Fruit fly (Drosophila melanogaster) S2 (cell line): ENCODE data around the gene rudhira.
A peak's percentile ranks its signal among the peaks of the same experiment; 100 is the strongest.

Experiments used
- CG8478 ChIP-seq: fragments of >200 bp; optimal IDR thresholded peaks from 2 replicates; lab custom pipeline; 2018
- CTCF ChIP-seq, 2 experiments: fragments of >200 bp; optimal IDR thresholded peaks; 2 replicates each; lab custom pipeline; 2018

The rudhira gene

DNA sequence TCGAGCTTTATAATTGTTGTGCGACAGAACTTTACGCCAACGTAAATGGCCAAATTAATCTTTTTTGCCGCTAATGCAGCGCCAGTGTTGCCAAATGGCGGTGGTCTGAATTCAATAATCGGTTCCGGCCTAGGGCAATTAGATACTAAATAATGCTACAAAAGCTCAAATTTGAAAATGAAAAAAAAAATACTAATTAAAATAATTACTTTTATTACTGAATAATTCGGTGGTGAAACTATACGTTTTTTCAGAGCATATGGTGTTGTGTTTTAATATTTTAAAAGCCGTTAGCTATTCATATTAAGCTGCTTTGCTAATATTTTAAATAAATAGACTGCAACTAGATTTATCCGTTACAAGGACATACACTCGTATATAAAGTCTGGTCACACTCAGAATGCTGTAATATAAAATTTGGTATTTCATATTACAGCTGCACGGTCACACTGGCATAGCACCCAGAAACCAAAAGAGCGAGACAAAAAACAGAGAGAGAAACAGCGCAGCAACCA lies at the start of gene rudhira, which contains the start of gene CG1578:
rudhira (plus strand) TSS at position 465 of the 515 bp plus-strand sequence.
CG1578 (minus strand) TSS at position 118 of the 515 bp plus-strand sequence.
- TF ChIP-seq CG8478 (lab: Kevin White, UChicago) (no peak), CTCF (optimal IDR thresholded peaks at IDR 0.05; lab: Kevin White, UChicago) (no peak)

DNA sequence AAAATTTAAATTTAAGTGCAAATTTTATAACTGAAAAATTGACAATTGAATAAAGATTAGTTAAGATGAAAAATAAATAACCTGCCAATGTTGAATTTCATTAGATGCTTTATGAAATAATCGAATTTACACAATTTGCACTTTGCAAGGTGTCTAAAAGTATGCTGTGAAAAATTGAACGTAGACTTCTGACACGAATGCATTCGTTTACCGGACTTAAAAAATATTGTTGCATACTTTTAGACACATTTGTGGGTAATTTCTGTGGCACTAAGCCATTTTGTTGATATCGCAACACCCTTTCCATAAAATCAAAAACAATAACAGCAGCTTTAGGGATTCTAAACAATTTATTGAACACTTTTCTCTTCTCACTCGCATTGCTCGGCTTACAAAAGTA lies 47.3 kb upstream of the rudhira start:
- TF ChIP-seq CTCF (optimal IDR thresholded peaks at IDR 0.05; lab: Kevin White, UChicago): no peak
- no peak for TF ChIP-seq CG8478 (lab: Kevin White, UChicago)

DNA sequence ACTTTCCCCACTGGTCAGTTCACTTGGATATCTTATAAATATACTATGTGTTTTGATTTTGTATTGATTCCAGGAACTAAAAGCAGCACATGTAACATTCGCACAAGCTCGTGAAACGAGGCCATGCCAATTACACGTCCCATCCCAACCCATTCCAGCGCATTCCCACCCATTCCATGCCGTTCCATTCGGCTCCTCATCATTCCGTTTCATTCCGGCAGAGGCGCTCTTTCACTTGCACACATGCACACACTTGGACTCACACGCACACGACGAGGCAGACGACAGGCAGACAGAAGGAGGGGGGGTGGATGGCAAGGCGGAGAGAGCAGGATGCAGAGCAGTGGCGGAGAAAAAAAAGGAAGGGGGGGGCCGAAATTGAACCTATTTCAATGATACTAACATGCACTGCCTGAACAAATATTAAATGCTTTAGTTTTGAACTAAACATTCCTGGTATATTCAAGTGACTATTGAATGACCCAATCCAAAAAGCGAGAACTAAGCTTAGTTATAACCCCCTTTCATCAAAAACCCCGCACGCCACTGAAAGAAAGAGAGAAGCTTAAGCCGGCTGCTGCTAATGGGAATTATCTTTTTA lies 40.6 kb upstream of the rudhira start:
- TF ChIP-seq CTCF (optimal IDR thresholded peaks at IDR 0.05; lab: Kevin White, UChicago): no peak
- TF ChIP-seq CG8478 (lab: Kevin White, UChicago): no peak

DNA sequence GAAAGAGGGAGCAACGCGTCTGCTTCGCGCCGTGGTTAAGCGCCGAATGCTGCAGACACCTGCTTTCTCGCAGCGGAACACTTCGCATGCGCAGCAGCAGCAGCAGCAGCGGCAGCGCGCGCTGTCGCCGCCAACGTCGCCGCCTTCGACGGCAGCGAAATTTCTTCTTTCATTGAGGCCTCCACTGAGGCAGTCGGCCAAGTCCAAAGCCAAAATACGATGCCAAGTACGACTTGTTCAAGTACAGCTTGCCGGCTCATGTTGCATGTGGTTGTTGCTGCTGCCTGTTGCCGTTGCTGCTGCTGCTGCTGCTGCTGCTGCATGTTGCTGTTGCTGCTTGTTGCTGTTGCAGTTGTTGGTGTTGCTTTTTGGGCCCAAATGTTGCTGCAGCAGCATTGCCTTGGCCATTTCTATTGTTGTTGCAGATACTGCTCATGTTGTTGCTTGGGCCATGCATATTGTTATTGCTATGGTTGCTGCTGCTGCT lies 37.9 kb upstream of the rudhira start, which contains the start of gene dy:
dy (minus strand) TSS at position 51 of the 487 bp plus-strand sequence.
- no peak for TF ChIP-seq CG8478 (lab: Kevin White, UChicago)
- no peak for TF ChIP-seq CTCF (optimal IDR thresholded peaks at IDR 0.05; lab: Kevin White, UChicago)

DNA sequence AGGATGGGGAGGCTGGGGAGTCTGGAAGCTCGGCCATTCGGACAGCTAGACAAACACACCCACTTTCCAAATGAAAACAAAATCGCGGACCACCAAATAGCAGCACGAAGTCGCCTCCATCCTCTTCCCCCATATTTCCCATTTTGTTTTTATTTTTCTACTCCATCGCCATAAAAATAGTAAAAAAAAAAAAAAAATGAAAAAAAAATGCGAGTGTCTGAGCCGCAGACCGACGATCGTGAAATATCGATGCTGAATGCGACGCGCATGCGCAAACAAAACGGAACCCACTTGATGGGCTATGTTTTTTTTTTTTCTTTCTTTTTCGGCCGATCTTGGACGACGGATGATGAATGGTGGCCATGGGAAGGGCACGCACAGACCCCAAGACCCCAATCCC lies 31.7 kb upstream of the rudhira start:
- no peak for TF ChIP-seq CG8478 (lab: Kevin White, UChicago)

DNA sequence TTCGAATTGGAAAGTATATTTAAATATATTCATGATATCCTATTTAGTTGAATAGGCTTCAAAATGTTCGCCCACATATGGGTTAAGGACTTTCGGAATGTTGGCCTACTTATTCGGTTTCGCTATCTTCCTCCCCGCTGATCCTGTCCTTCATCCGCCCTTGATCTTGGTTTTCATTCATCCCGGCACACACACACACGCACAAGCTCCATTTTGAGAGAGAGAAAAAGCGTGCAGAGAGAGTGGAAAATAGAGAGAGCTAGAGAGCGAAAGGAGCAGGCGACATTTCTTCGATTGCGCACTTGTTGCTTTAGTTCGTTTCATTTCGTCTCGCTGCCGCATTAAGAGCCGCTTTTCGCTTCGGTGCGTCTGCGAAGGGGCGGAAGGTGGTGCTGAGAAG lies 29.6 kb upstream of the rudhira start, which contains the start of gene Karl:
Karl (plus strand) TSS at position 301 of the 400 bp plus-strand sequence.
- TF ChIP-seq CTCF (optimal IDR thresholded peaks at IDR 0.05; lab: Kevin White, UChicago): no peak
- no peak for TF ChIP-seq CG8478 (lab: Kevin White, UChicago)

DNA sequence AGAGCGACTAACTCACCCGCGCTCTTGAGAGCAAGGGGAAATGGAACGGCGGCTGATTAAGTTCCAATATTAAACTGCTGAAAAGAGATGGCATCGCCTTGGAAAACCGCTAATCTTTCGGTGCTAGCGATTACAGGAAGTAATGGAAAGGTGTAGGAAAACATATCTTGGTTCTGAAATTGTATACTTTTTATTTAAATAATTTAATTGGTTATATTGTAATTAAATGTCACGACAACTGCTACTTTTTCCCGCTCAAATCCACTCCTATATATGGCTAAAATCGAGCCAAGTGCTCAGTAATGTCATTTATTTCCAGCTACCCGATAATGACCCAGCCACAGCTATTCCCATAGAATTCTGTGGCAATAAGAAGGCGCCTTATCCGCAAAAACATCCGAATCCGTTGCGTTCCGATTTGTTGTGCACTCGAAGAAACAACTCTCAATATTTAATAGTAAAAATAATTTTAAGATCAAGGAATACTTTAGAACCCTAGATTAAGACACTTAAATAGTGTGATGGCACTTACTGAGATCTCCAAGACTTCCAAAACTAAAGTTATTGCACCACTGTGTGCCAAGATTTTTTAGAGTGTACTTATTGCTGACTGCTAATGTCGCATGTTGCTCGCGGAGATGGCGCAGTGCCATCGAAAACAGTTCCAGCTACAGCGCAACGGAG lies 28.4 kb upstream of the rudhira start:
- TF ChIP-seq CTCF (optimal IDR thresholded peaks at IDR 0.05; lab: Kevin White, UChicago): no peak
- no peak for TF ChIP-seq CG8478 (lab: Kevin White, UChicago)

DNA sequence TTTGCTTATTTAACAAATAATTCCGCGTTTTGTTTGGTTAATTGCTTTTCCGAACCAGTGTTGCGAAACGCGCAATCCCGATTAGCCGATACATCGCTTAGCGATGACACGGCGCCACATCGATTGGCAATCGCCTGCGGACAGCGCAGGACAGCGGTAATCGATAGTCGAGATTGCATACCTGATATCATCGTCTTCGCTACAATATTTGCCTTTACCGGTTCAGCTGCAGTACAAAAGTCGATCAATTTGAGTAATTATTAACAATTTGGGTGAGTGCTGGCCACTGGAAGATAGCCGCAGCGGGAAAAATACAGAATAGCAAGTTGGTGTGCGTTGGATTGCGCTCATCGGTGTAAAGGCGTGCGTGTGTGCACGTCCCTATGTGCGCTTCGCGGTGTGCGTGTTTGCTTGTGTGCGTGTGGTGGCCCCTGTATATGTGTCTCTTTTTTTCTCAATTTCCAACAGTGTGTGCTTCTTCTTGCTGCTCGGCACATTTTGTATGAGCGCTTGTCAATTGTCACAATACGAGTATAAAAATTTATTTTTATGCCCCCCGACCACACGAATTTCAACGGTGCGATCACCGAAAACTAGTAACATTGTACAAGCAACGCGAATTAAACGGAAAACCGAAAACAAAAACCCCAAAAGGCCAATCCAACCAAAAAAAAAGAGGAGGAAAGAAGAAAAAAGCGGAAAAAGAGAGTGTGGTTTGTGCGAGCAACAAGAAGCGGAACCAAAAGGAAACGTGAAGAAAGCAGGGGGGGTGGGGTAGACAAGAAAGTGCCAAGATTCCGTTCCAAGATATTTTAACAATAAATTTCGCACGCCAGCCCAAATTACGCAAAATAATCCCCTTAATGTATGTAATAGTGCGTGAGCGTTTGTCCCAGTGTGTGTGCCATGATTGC lies 24.0 kb upstream of the rudhira start, which contains the start of gene CkIIbeta:
CkIIbeta (plus strand) TSS at position 119 of the 914 bp plus-strand sequence.
- TF ChIP-seq CTCF (optimal IDR thresholded peaks at IDR 0.05; lab: Kevin White, UChicago) (peak in 1 of 2 experiments; percentile 19), CG8478 (lab: Kevin White, UChicago) (no peak)

DNA sequence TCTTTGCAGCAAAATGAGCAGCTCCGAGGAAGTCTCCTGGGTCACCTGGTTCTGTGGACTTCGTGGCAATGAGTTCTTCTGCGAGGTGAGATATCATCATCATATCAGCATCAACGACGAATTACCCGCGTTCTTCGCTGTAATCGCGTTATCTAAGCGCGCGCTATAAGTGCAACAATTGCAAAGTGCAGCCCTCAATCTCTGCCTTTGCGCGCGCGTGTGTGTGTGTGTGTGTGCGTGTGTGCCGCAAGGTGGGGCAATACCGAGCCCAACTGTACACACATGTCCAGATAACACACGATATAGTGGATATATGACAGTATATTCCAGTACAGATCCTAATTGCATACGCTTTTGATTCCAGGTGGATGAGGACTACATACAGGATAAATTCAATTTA lies 23.3 kb upstream of the rudhira start:
- TF ChIP-seq CG8478 (lab: Kevin White, UChicago) (no peak), CTCF (optimal IDR thresholded peaks at IDR 0.05; lab: Kevin White, UChicago) (no peak)

DNA sequence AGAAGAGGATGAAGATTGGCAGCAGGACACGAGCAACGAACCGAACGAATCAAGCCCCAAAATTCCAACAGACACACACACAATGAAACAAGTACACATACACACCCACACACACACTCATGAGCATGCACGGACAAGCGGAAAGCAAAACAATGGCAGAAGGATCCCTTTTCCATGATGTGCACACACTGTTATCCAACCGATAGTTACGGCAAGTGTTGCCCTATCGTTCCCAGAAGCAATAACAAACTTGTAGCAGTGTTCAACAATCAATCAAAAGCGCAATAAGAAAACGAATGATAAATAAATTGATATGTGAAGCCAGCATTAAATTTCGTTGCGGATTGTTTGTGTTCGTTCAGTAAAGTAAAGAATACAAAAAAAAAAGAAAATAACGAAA lies 19.8 kb upstream of the rudhira start:
- TF ChIP-seq CG8478 (lab: Kevin White, UChicago) (no peak), CTCF (optimal IDR thresholded peaks at IDR 0.05; lab: Kevin White, UChicago) (no peak)

DNA sequence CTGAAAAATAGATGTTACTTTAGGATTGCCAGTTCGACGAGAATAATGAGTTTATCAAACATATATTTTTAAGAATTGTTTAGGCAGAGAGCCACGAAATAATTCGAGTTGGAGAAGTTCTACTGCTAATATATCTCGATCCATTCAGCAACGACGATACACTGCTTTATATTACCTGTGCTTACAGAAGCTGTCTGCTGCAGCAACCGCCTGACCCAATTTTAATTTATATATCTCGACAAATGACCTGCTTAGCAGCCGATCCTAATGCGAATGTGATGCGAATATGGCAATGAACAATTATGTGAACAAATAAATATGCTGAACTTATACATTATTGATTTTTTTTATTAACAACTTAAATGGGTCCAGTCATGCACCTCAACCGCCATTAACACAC lies 18.2 kb upstream of the rudhira start:
- no peak for TF ChIP-seq CG8478 (lab: Kevin White, UChicago)
- no peak for TF ChIP-seq CTCF (optimal IDR thresholded peaks at IDR 0.05; lab: Kevin White, UChicago)

DNA sequence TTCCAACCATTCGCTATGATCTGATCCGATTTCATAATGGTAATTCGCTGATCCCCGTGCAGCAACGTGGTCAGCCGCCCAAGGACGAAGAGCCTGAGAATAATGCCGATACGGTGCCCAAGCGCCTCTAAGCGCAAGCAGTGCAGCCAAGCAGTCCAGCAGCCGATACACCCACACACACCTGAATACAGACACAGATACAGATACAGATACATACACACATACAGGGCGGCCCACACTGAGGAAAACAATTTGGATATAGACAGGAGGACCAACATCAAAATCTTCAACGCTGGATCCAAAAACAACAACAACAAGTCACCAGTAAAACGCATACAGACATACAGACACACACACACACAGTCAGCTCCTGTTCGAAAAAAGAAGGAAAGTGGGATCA lies 16.8 kb upstream of the rudhira start:
- TF ChIP-seq CG8478 (lab: Kevin White, UChicago) (no peak), CTCF (optimal IDR thresholded peaks at IDR 0.05; lab: Kevin White, UChicago) (no peak)

DNA sequence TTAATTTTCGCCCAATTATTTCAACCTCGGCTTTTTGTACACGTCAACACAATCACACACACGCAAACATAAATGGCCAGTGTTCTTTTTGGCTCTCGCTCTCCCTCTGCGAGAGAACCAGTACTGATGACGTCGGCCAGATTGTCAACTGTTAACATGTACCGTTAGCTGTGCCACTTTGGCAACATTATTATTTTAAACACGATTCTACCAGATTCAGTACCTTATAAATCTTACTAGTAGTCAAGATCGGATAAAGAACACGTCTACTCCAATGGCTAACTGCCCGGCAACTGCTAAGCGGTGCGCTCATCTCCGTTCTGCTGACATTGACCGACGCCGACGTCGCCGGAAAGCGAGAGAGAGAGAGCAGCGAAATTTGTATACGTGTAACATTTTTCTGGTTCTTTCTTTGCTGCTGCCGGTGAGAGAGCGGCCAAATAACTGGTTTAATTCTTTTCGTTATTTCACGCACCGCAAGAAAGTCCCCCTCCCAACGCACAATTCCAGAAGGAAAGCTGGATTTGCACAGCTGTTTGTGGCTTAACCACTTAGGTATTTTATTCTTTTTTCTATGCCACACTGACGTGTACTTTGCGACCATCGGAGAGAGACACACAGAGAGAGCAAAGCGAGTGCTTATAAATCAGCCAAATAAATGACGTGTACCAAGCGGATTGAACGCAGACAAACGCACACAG lies 11.5 kb upstream of the rudhira start:
- no peak for TF ChIP-seq CG8478 (lab: Kevin White, UChicago)
- no peak for TF ChIP-seq CTCF (optimal IDR thresholded peaks at IDR 0.05; lab: Kevin White, UChicago)

DNA sequence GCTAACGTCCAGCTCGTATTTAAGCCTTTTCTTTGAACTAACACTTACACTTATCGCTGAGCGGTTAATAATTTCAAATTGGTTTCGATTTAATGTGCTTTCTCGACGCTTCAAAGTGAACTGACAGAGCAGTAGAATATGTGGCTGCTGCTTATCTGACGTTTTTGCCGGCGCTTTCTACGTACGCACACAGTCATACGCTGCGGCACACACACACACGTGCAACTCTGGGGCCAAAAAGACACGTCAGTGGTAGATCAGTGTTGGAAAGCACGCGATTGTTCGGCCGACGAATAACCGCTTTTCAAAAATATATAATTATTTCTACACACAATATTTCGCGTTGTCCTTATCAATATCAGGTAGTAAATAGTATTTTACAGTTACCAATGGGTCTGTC lies 10.5 kb upstream of the rudhira start:
- TF ChIP-seq CG8478 (lab: Kevin White, UChicago): no peak
- no peak for TF ChIP-seq CTCF (optimal IDR thresholded peaks at IDR 0.05; lab: Kevin White, UChicago)
